Fruit fly (Drosophila melanogaster) whole organism, adult: ENCODE results near the gene lin-28.

Experiments used
- CG11617 ChIP-seq: fragments of 200-800 bp; sonication (Bioruptor generic); optimal IDR thresholded peaks from 2 replicates; lab custom pipeline; 2017; ENCODE audit warnings: mild to moderate bottlenecking, missing biosample characterization, missing genetic modification reagents, missing genetic modification characterization
- CG12768 ChIP-seq: fragments of 200-800 bp; sonication (Bioruptor generic); optimal IDR thresholded peaks from 2 replicates; lab custom pipeline; 2017; ENCODE audit warnings: missing biosample characterization, missing genetic modification characterization, mild to moderate bottlenecking, moderate library complexity, missing genetic modification reagents
- CG14711 ChIP-seq: fragments of 200-800 bp; sonication (Bioruptor generic); optimal IDR thresholded peaks from 2 replicates; lab custom pipeline; 2018; ENCODE audit warnings: missing biosample characterization, mild to moderate bottlenecking, missing genetic modification characterization, moderate library complexity
- CG1620 ChIP-seq: fragments of 200-800 bp; sonication (Bioruptor generic); optimal IDR thresholded peaks from 2 replicates; lab custom pipeline; 2016; ENCODE audit warnings: missing biosample characterization, missing genetic modification characterization
- CG33017 ChIP-seq: fragments of 200-800 bp; sonication (Bioruptor generic); optimal IDR thresholded peaks from 2 replicates; lab custom pipeline; 2018; ENCODE audit warnings: missing biosample characterization, mild to moderate bottlenecking, missing genetic modification characterization, moderate library complexity
- CG5204 ChIP-seq: fragments of 200-800 bp; sonication (Bioruptor generic); optimal IDR thresholded peaks from 2 replicates; lab custom pipeline; 2016; ENCODE audit warnings: missing biosample characterization, missing genetic modification characterization
- CG7045 ChIP-seq: fragments of 200-800 bp; sonication (Bioruptor generic); optimal IDR thresholded peaks from 2 replicates; lab custom pipeline; 2017; ENCODE audit warnings: missing biosample characterization, mild to moderate bottlenecking, missing genetic modification characterization
- CG7101 ChIP-seq: fragments of 200-800 bp; sonication (Bioruptor generic); optimal IDR thresholded peaks from 2 replicates; lab custom pipeline; 2018; ENCODE audit warnings: missing biosample characterization, mild to moderate bottlenecking, missing genetic modification characterization, moderate library complexity
- Clk ChIP-seq: fragments of 200-800 bp; sonication (Bioruptor generic); optimal IDR thresholded peaks from 2 replicates; lab custom pipeline; 2017; ENCODE audit warnings: missing biosample characterization, missing genetic modification characterization
- Crg-1 ChIP-seq: fragments of 200-800 bp; sonication (Bioruptor generic); optimal IDR thresholded peaks from 2 replicates; lab custom pipeline; 2016; ENCODE audit warnings: missing biosample characterization, missing genetic modification characterization
- Hr96 ChIP-seq: fragments of 200-800 bp; sonication (Bioruptor generic); optimal IDR thresholded peaks from 2 replicates; lab custom pipeline; 2016; ENCODE audit warnings: missing biosample characterization, missing genetic modification characterization
- Mnt ChIP-seq: fragments of 200-800 bp; sonication (Bioruptor generic); optimal IDR thresholded peaks from 2 replicates; lab custom pipeline; 2016; ENCODE audit warnings: missing biosample characterization, mild to moderate bottlenecking, missing genetic modification characterization
- bab1 ChIP-seq: fragments of 200-800 bp; sonication (Bioruptor generic); optimal IDR thresholded peaks from 3 replicates; lab custom pipeline; 2019; ENCODE audit warnings: missing biosample characterization, mild to moderate bottlenecking, missing genetic modification characterization, moderate library complexity
- cic ChIP-seq: fragments of 200-800 bp; sonication (Bioruptor generic); optimal IDR thresholded peaks from 2 replicates; lab custom pipeline; 2017; ENCODE audit warnings: missing biosample characterization, mild to moderate bottlenecking, missing genetic modification characterization, moderate library complexity
- cnc ChIP-seq, 2 experiments: fragments of >200 bp; optimal IDR thresholded peaks; 2 replicates each; lab custom pipeline; 2017
- kay ChIP-seq: fragments of 200-800 bp; sonication (Bioruptor generic); peaks from one replicate; lab custom pipeline; 2016; ENCODE audit warnings: missing biosample characterization, missing genetic modification characterization, borderline replicate concordance
- ovo ChIP-seq: fragments of 200-800 bp; sonication (Bioruptor generic); optimal IDR thresholded peaks from 2 replicates; lab custom pipeline; 2016; ENCODE audit warnings: missing biosample characterization, missing genetic modification characterization
- pad ChIP-seq: fragments of 200-800 bp; sonication (Bioruptor generic); optimal IDR thresholded peaks from 3 replicates; lab custom pipeline; 2017; ENCODE audit warnings: missing biosample characterization, missing genetic modification characterization, mild to moderate bottlenecking, moderate library complexity, missing genetic modification reagents
- tj ChIP-seq: fragments of 200-800 bp; sonication (Bioruptor generic); optimal IDR thresholded peaks from 3 replicates; lab custom pipeline; 2017; ENCODE audit warnings: missing biosample characterization, mild to moderate bottlenecking, missing genetic modification characterization, moderate library complexity
- toe ChIP-seq: fragments of 200-800 bp; sonication (Bioruptor generic); optimal IDR thresholded peaks from 2 replicates; lab custom pipeline; 2016; ENCODE audit warnings: missing biosample characterization, missing genetic modification characterization

The lin-28 gene

DNA sequence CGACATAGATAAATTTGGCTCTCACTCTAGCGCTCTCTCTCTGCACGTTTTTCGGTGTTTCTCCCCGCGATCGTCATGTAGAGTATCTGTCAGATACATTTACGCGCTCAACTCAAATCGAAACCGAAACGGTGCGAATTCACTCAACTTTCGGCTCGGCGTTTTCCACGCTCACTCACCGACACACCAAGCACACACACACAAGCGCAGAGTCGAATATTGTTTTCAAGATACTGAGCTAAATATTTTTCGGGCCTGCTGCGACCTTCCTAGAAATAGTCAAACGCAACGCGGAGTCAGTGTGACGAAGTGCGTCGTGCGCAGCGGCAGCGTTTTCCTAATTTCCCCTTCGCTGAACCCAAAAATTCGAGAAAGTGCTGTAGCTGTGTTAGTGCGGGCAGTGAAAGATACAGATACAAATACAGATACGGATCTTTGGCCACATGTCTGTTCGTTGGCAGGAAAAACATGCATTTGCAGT, at the start of gene lin-28:
lin-28 (plus strand) TSS at position 279 of the 481 bp plus-strand sequence.
- TF ChIP-seq CG7101 (tag; lab: Kevin White, UChicago) (no peak), Crg-1 (GFP tag; lab: Kevin White, UChicago) (no peak), bab1 (no peak), kay (GFP tag; lab: Kevin White, UChicago) (no peak), CG12768 (GFP tag; lab: Kevin White, UChicago) (no peak), CG11617 (GFP tag; lab: Kevin White, UChicago) (no peak), ovo (GFP tag; lab: Kevin White, UChicago) (no peak), CG1620 (GFP tag; lab: Kevin White, UChicago) (no peak), toe (GFP tag; lab: Kevin White, UChicago) (no peak), tj (GFP tag; lab: Kevin White, UChicago) (no peak), cnc (optimal IDR thresholded peaks at IDR 0.05; lab: Kevin White, UChicago) (no peak), CG5204 (GFP tag; lab: Kevin White, UChicago) (no peak), Hr96 (GFP tag; lab: Kevin White, UChicago) (no peak), cic (GFP tag; lab: Kevin White, UChicago) (no peak), CG7045 (no peak), CG14711 (tag; lab: Kevin White, UChicago) (no peak), Clk (no peak), pad (GFP tag; lab: Kevin White, UChicago) (no peak), Mnt (GFP tag; lab: Kevin White, UChicago) (no peak)

DNA sequence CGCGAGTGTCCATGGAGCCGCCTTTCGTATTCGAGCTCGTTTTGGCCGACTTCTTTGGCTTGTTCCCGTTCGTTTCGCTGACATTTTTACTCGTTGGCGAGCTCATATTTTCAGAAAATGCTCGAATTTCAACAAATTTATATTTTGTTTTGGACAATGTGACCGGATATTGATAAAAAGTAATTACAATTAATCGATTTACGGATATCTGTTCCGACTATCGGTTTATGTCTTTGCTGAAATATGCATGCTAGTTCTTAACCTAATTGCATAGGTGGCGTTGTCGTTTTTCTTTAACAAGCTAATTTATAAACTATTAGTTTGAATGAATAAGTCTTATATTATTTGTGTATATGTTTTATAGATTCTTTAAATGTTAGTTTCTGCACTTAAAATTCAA, 46.4 kb upstream of the lin-28 start, which contains the start of gene Eaf6:
Eaf6 (minus strand) TSS at position 173 of the 400 bp plus-strand sequence.
- TF ChIP-seq Mnt (GFP tag; lab: Kevin White, UChicago) (peak; percentile 19), CG14711 (tag; lab: Kevin White, UChicago) (no peak), CG5204 (GFP tag; lab: Kevin White, UChicago) (no peak)

DNA sequence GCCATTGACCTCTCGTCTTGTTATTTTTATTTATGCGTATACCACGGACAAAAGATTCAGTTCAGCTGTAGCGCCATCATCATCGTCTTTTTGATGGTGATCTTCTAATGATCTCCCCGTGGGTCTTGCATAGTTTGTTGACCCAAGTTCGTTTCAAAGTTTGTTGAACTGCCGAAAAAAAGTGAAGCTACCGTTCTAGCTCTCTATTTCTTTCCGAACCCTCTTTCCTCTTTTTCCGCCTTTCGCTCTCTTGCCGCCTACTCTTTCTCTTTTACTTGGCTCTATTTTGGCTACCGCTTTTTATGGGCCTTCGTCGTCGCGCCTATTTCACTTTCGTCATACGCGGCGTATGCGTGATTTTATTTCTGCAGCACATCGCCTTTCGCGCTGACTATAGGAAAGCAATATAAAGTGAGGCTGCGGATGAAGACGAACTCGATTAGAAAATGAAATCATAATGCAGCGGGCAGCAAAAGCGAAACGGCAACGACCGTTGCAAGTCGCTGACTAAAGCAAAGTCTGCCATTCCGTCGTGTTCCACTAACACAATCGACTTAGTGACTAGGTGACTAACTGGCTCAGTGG, 45.6 kb upstream of the lin-28 start:
- TF ChIP-seq ovo (GFP tag; lab: Kevin White, UChicago) (no peak), Hr96 (GFP tag; lab: Kevin White, UChicago) (no peak), CG12768 (GFP tag; lab: Kevin White, UChicago) (no peak), tj (GFP tag; lab: Kevin White, UChicago) (no peak), pad (GFP tag; lab: Kevin White, UChicago) (no peak)

DNA sequence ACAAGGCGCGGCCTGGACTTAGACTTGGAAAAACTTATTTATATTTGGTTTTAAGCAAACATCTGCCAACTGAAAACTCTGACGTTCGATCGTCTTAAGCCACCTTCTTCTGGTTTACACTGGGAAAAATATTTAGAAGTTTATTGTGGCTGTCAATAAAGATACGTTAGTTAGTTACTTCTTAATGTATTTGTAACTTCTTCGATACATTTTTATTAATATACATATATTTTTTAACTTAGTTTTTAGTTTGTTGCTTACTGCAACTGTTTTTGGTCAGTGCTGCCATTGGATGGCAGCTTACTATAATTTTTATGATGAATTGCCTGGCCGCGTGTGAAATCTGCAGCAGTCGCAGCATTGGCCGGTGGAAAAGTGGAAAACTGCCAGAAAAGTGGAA, 45.0 kb upstream of the lin-28 start:
- TF ChIP-seq CG1620 (GFP tag; lab: Kevin White, UChicago), result no peak

DNA sequence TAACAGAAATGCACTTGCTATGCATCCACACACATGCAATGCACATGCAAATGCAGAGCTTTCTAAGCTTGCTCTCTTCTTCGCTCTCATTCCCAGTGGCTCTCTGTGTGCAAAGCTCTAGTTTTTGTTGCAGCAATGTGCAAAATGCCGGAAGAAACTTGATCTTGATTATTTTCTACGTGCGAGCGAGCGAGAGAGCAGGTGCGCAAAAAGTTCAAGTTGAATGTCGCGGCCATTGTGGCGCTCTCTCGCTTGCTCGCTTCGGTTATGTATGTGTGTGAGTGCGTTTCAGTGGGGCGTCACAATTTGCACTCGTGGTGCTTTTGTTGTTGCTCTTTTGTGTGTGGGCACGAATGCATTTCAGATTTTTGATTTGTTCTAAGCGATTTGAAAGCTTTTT, 43.9 kb upstream of the lin-28 start:
- TF ChIP-seq CG14711 (tag; lab: Kevin White, UChicago) (no peak), CG33017 (tag; lab: Kevin White, UChicago) (peak; percentile 0), CG7101 (tag; lab: Kevin White, UChicago) (peak; percentile 24), CG7045 (no peak), bab1 (peak; percentile 14), tj (GFP tag; lab: Kevin White, UChicago) (peak; percentile 28), CG12768 (GFP tag; lab: Kevin White, UChicago) (peak; percentile 47), cic (GFP tag; lab: Kevin White, UChicago) (peak; percentile 71), toe (GFP tag; lab: Kevin White, UChicago) (no peak), CG5204 (GFP tag; lab: Kevin White, UChicago) (no peak), Hr96 (GFP tag; lab: Kevin White, UChicago) (no peak), Mnt (GFP tag; lab: Kevin White, UChicago) (peak; percentile 53), pad (GFP tag; lab: Kevin White, UChicago) (no peak), CG11617 (GFP tag; lab: Kevin White, UChicago) (no peak), Crg-1 (GFP tag; lab: Kevin White, UChicago) (no peak)

DNA sequence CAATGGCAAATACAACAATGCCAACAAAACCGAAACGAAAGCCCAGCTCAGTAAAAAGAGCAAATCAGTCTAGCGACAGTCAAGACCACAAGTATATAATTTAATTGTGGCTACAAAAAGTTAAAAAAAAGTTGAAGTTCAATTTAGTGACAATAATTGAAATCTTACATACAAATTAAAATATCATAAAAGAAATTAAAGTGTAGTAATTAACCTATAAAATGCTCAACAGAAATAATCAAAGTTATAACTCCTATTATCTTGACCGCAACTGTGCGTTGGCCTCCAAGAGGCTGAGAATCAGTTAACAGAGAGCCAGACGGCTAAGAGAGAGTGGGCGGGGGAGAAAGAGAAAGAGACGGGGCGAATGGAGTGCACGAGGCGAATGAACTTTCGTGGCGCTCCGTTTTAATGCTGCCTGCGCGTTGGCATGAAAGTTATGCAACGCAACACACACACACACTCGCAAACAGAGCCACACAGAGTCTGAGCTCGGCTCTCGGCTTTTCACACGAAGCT, 42.7 kb upstream of the lin-28 start:
- peak; percentile 66 for TF ChIP-seq kay (GFP tag; lab: Kevin White, UChicago)
- TF ChIP-seq cnc (optimal IDR thresholded peaks at IDR 0.05; lab: Kevin White, UChicago), result no peak
- TF ChIP-seq CG33017 (tag; lab: Kevin White, UChicago), result peak; percentile 58
- no peak for TF ChIP-seq CG5204 (GFP tag; lab: Kevin White, UChicago)
- peak; percentile 14 for TF ChIP-seq CG7101 (tag; lab: Kevin White, UChicago)
- no peak for TF ChIP-seq bab1
- TF ChIP-seq CG7045, result peak; percentile 25
- peak; percentile 22 for TF ChIP-seq CG14711 (tag; lab: Kevin White, UChicago)

DNA sequence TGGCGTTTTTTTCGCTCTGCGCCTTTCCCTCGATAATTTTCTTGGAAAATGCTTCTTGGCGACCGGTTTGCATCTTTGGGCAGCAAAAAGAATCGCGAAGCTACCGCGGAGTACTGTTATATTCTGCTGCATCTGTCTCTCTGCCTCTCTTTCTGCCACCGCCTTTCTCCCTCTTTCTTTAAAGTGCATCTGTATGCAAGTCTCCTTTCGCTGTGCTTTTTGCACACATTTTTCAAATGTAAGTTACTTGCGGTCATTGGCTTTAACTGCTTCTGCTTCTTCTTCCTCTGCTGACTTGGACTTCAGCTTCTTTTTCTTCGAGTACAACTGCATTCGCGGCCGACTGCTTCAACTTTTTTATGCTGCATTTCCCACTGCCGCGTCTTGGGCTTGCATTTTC, 38.7 kb upstream of the lin-28 start:
- TF ChIP-seq tj (GFP tag; lab: Kevin White, UChicago) (no peak), ovo (GFP tag; lab: Kevin White, UChicago) (no peak), CG7101 (tag; lab: Kevin White, UChicago) (no peak), Clk (no peak), pad (GFP tag; lab: Kevin White, UChicago) (no peak), bab1 (no peak), cic (GFP tag; lab: Kevin White, UChicago) (no peak), Mnt (GFP tag; lab: Kevin White, UChicago) (no peak)
